Fruit fly (Drosophila melanogaster) ovary, adult (tissue): ENCODE data around the gene CG2187.

Experiments used
- CG17801 ChIP-seq: fragments of 200-800 bp; optimal IDR thresholded peaks from 2 replicates; lab custom pipeline; 2019; ENCODE audit warnings: missing biosample characterization, mild to moderate bottlenecking, missing genetic modification characterization, moderate library complexity; ENCODE audit not compliant: partially characterized antibody

CG2187 gene

dm6 chr3R:31761529-31762009 is 3.1 kb upstream of the CG2187 start, which contains the start of gene Smvt:
TSS of gene Smvt (minus strand) at chr3R:31761579.
- TF ChIP-seq CG17801 (GFP tag; lab: Kevin White, UChicago) = no peak

dm6 chr3R:31754605-31755004 is 3.8 kb downstream of the CG2187 start, which contains the start of gene salt:
TSS of gene salt (minus strand) at chr3R:31754705.
- no peak for TF ChIP-seq CG17801 (GFP tag; lab: Kevin White, UChicago)

- TF ChIP-seq CG17801 (GFP tag; lab: Kevin White, UChicago) = peak; percentile 8
Measured at dm6 chr3R:31748093-31748996, 10.1 kb downstream of the CG2187 start.

dm6 chr3R:31747429-31748048 is 10.9 kb downstream of the CG2187 start, which contains the start of the genes nero and CG1910:
TSS of gene nero (minus strand) at chr3R:31747558.
TSS of gene CG1910 (plus strand) at chr3R:31747643.
- peak; percentile 50 for TF ChIP-seq CG17801 (GFP tag; lab: Kevin White, UChicago)

dm6 chr3R:31745629-31746081 is 12.8 kb downstream of the CG2187 start, which contains the start of gene awd:
TSS of gene awd (minus strand) at chr3R:31746077.
- peak; percentile 64 for TF ChIP-seq CG17801 (GFP tag; lab: Kevin White, UChicago)

- peak; percentile 48 for TF ChIP-seq CG17801 (GFP tag; lab: Kevin White, UChicago)
Measured at dm6 chr3R:31744044-31744652, 14.3 kb downstream of the CG2187 start, which contains the start of gene CG1896. TSS of gene CG1896 (plus strand) at chr3R:31744282.

dm6 chr3R:31743279-31743678 is 15.2 kb downstream of the CG2187 start, which contains the start of gene Tbca:
TSS of gene Tbca (plus strand) at chr3R:31743490.
- peak; percentile 34 for TF ChIP-seq CG17801 (GFP tag; lab: Kevin White, UChicago)

dm6 chr3R:31741278-31741677 is 17.2 kb downstream of the CG2187 start:
- no peak for TF ChIP-seq CG17801 (GFP tag; lab: Kevin White, UChicago)

dm6 chr3R:31739067-31739786 is 19.2 kb downstream of the CG2187 start:
- no peak for TF ChIP-seq CG17801 (GFP tag; lab: Kevin White, UChicago)

- TF ChIP-seq CG17801 (GFP tag; lab: Kevin White, UChicago) = no peak
Measured at dm6 chr3R:31738060-31738619, 20.3 kb downstream of the CG2187 start, which contains the start of gene eEF1alpha2. TSS of gene eEF1alpha2 (plus strand) at chr3R:31738468.

- peak; percentile 29 for TF ChIP-seq CG17801 (GFP tag; lab: Kevin White, UChicago)
Measured at dm6 chr3R:31736776-31737175, 21.7 kb downstream of the CG2187 start, which contains the start of the genes CstF50 and CG11563. TSS of gene CstF50 (minus strand) at chr3R:31736963. TSS of gene CG11563 (plus strand) at chr3R:31737035.

- TF ChIP-seq CG17801 (GFP tag; lab: Kevin White, UChicago) = no peak
Measured at dm6 chr3R:31727773-31728172, 30.7 kb downstream of the CG2187 start.

dm6 chr3R:31726286-31726685 is 32.2 kb downstream of the CG2187 start:
- no peak for TF ChIP-seq CG17801 (GFP tag; lab: Kevin White, UChicago)
